Fruit fly (Drosophila melanogaster): Measurements from ENCODE around the gene CG7772.

The CG7772 gene

dm6 chrX:17856458-17857277, 50.4 kb downstream of the CG7772 start, which contains the start of gene Srx (continued):
- TF ChIP-seq bsh (GFP tag; optimal IDR thresholded peaks at IDR 0.05) (peak in 1 of 2 experiments; percentile 13), CG12299 (tag; optimal IDR thresholded peaks at IDR 0.05) (peak; percentile 17), CG1647 (GFP tag; optimal IDR thresholded peaks at IDR 0.05) (no peak), MBD-R2 (GFP tag; IDR thresholded peaks at IDR 0.05) (peak; percentile 33; the same call in 1 of the 2 replicates), BtbVII (GFP tag; optimal IDR thresholded peaks at IDR 0.05) (no peak), dysf (GFP tag; IDR thresholded peaks at IDR 0.05) (no peak), tgo (GFP tag; IDR thresholded peaks at IDR 0.05) (no peak), CG14014 (GFP tag; IDR thresholded peaks at IDR 0.05) (no peak), D19A (tag; optimal IDR thresholded peaks at IDR 0.05) (no peak), CG8478 (optimal IDR thresholded peaks at IDR 0.05) (no peak), HmgZ (tag; optimal IDR thresholded peaks at IDR 0.05) (peak; percentile 12), pnt (GFP tag; optimal IDR thresholded peaks at IDR 0.05) (no peak), CG8290 (GFP tag; optimal IDR thresholded peaks at IDR 0.05) (no peak), CG8290 (tag; optimal IDR thresholded peaks at IDR 0.05) (peak in 1 of 2 experiments; percentile 15), Ets97D (GFP tag; optimal IDR thresholded peaks at IDR 0.05) (peak; percentile 66), ind (GFP tag; optimal IDR thresholded peaks at IDR 0.05) (peak; percentile 16), Rfx (GFP tag; IDR thresholded peaks at IDR 0.05) (peak; percentile 29; the same call in 1 of the 2 replicates), nmo (GFP tag; optimal IDR thresholded peaks at IDR 0.05) (peak; percentile 14), Side (GFP tag; optimal IDR thresholded peaks at IDR 0.05) (no peak), CG17361 (GFP tag; IDR thresholded peaks at IDR 0.05) (no peak; the same call in 2 of the 3 replicates), Sry-β (GFP tag; optimal IDR thresholded peaks at IDR 0.05) (no peak), caup (GFP tag; optimal IDR thresholded peaks at IDR 0.05; ENCODE audit: severe bottlenecking) (peak; percentile 21), Antp (GFP tag; optimal IDR thresholded peaks at IDR 0.05) (peak; percentile 11), CG11723 (GFP tag; optimal IDR thresholded peaks at IDR 0.05) (no peak), CG4328 (GFP tag; optimal IDR thresholded peaks at IDR 0.05) (peak; percentile 34), slbo (GFP tag; IDR thresholded peaks at IDR 0.05) (0 out of 2 replicates have a peak, but pooled peaks have one; percentile 17), gfzf (GFP tag; optimal IDR thresholded peaks at IDR 0.05) (peak; percentile 2), CG15269 (tag; optimal IDR thresholded peaks at IDR 0.05) (peak; percentile 48), E2f2 (GFP tag; IDR thresholded peaks at IDR 0.05) (peak; percentile 89), chinmo (GFP tag; IDR thresholded peaks at IDR 0.05; ENCODE audit: partially characterized antibody) (0 out of 4 replicates have a peak, but pooled peaks have one; percentile 65), crol (GFP tag; IDR thresholded peaks at IDR 0.05) (0 out of 2 replicates have a peak, but pooled peaks have one; percentile 10), CG13624 (GFP tag; optimal IDR thresholded peaks at IDR 0.05) (no peak), CG17186 (GFP tag; optimal IDR thresholded peaks at IDR 0.05) (peak; percentile 1), CG17359 (tag; optimal IDR thresholded peaks at IDR 0.05) (peak; percentile 19), ac (GFP tag; optimal IDR thresholded peaks at IDR 0.05) (no peak), ham (GFP tag; IDR thresholded peaks at IDR 0.05) (no peak), grau (tag; optimal IDR thresholded peaks at IDR 0.05) (peak; percentile 5), CG13296 (GFP tag; optimal IDR thresholded peaks at IDR 0.05) (peak; percentile 25), mam (GFP tag; optimal IDR thresholded peaks at IDR 0.05) (peak; percentile 38), HHEX (GFP tag; optimal IDR thresholded peaks at IDR 0.05) (peak; percentile 23), shn (GFP tag; optimal IDR thresholded peaks at IDR 0.05) (peak; percentile 15), dpn (GFP tag; optimal IDR thresholded peaks at IDR 0.05) (peak in 1 of 2 experiments; percentile 33), bab2 (GFP tag; optimal IDR thresholded peaks at IDR 0.05) (peak; percentile 17), CG1602 (GFP tag; optimal IDR thresholded peaks at IDR 0.05) (no peak), hbn (GFP tag; IDR thresholded peaks at IDR 0.05; ENCODE audit: partially characterized antibody) (0 out of 2 replicates have a peak, but pooled peaks have one; percentile 13), CG16779 (GFP tag; IDR thresholded peaks at IDR 0.05) (no peak), sqz (GFP tag; optimal IDR thresholded peaks at IDR 0.05) (no peak), CG13775 (GFP tag; optimal IDR thresholded peaks at IDR 0.05) (peak; percentile 3), CG9932 (GFP tag; IDR thresholded peaks at IDR 0.05) (0 out of 2 replicates have a peak, but pooled peaks have one; percentile 17)

Measured in whole organism, embryonic.